Worm (Caenorhabditis elegans) whole organism, mixed stage, embryonic: Measurements from ENCODE around the gene F13A7.1.

Experiments
- blmp-1 ChIP-seq: fragments of 150-350 bp; optimal IDR thresholded peaks from 2 replicates; lab custom pipeline; 2014; ENCODE audit warnings: missing biosample characterization, missing genetic modification characterization
- ceh-43 ChIP-seq: fragments of 200-800 bp; sonication (Bioruptor generic); optimal IDR thresholded peaks from 2 replicates; lab custom pipeline; 2018; ENCODE audit warnings: mild to moderate bottlenecking, missing genetic modification characterization, moderate library complexity, missing compliant biosample characterization
- cnd-1 ChIP-seq: fragments of 200-800 bp; sonication (Bioruptor generic); optimal IDR thresholded peaks from 2 replicates; lab custom pipeline; 2018; ENCODE audit warnings: mild to moderate bottlenecking, missing genetic modification characterization, missing compliant biosample characterization
- lin-13 ChIP-seq: fragments of 150-350 bp; optimal IDR thresholded peaks from 2 replicates; lab custom pipeline; 2014; ENCODE audit warnings: missing biosample characterization, missing genetic modification characterization
- lsy-2 ChIP-seq: fragments of 150-350 bp; optimal IDR thresholded peaks from 2 replicates; lab custom pipeline; 2014; ENCODE audit warnings: missing biosample characterization, missing genetic modification characterization
- mab-5 ChIP-seq: fragments of 150-350 bp; optimal IDR thresholded peaks from 2 replicates; lab custom pipeline; 2014; ENCODE audit warnings: missing biosample characterization, missing genetic modification characterization
- nhr-12 ChIP-seq: fragments of 150-350 bp; optimal IDR thresholded peaks from 2 replicates; lab custom pipeline; 2014; ENCODE audit warnings: missing biosample characterization, missing genetic modification characterization
- nhr-237 ChIP-seq: fragments of 150-350 bp; optimal IDR thresholded peaks from 2 replicates; lab custom pipeline; 2014; ENCODE audit warnings: missing biosample characterization, missing genetic modification characterization
- nhr-28 ChIP-seq: fragments of 150-350 bp; optimal IDR thresholded peaks from 2 replicates; lab custom pipeline; 2014; ENCODE audit warnings: missing biosample characterization, missing genetic modification characterization
- nhr-76 ChIP-seq: sonication (generic microtip); optimal IDR thresholded peaks from 2 replicates; lab custom pipeline; 2017; ENCODE audit warnings: missing biosample characterization, missing genetic modification characterization
- pha-4 ChIP-seq: fragments of 150-350 bp; optimal IDR thresholded peaks from 2 replicates; lab custom pipeline; 2018; ENCODE audit warnings: missing biosample characterization, missing genetic modification reagents, missing genetic modification characterization
- unc-39 ChIP-seq: fragments of 150-350 bp; optimal IDR thresholded peaks from 2 replicates; lab custom pipeline; 2014; ENCODE audit warnings: missing biosample characterization, missing genetic modification characterization
- unc-62 ChIP-seq: fragments of 150-350 bp; optimal IDR thresholded peaks from 2 replicates; lab custom pipeline; 2014; ENCODE audit warnings: missing biosample characterization, missing genetic modification reagents, missing genetic modification characterization

- TF ChIP-seq cnd-1 (tag; lab: Kevin White, UChicago) = no peak
- no peak for TF ChIP-seq nhr-76 (tag; lab: Kevin White, UChicago)
- TF ChIP-seq ceh-43 (GFP tag; lab: Kevin White, UChicago) = no peak
- TF ChIP-seq unc-39 (tag; lab: Kevin White, UChicago) = no peak
- no peak for TF ChIP-seq nhr-28
- TF ChIP-seq lsy-2 (tag; lab: Kevin White, UChicago) = no peak
- TF ChIP-seq nhr-12 (tag; lab: Kevin White, UChicago) = no peak
- TF ChIP-seq pha-4 (tag; lab: Kevin White, UChicago) = no peak
- no peak for TF ChIP-seq nhr-237 (tag; lab: Kevin White, UChicago)
- TF ChIP-seq blmp-1 (tag; lab: Kevin White, UChicago) = no peak
- no peak for TF ChIP-seq lin-13
- no peak for TF ChIP-seq unc-62
- TF ChIP-seq mab-5 (tag; lab: Kevin White, UChicago) = no peak
Measured at ce11 chrV:16361350-16361749, 16.4 kb downstream of the F13A7.1 start.
